Worm (Caenorhabditis elegans): ENCODE measurements around the gene C37E2.2.
A peak's percentile ranks its signal among the peaks of the same experiment; 100 is the strongest.
"Not testable (repeated sequence)": the region's sequence is repeated elsewhere in the genome, so short reads cannot be mapped to it uniquely, and the experiment has no call there.

The C37E2.2 gene

DNA sequence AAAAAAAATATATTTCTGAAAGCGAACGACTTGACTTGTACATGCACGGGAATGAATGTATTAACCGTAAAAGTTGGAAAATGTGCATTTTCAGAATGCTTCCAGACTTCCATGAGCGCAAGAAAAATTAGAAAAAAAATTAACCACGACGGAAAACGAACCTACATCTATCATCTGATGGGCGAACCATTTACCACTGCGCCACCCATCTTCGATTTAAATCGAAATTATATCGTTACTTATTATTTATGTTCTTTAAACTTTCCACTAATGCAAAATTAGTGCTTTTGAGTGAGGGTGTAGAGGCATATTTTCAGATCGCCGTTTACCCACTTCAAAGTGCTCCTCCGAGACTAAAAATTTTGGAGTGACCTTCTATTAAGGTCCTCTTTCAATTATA, 35.3 kb downstream of the C37E2.2 start:
- TF ChIP-seq lin-26 (GFP tag; IDR thresholded peaks at IDR 0.05), result peak; percentile 72
- peak; percentile 50; the same call in 1 of the 2 replicates for TF ChIP-seq D2030.7 (GFP tag; IDR thresholded peaks at IDR 0.05)
- peak; percentile 60 for TF ChIP-seq B0261.1 (tag; optimal IDR thresholded peaks at IDR 0.05)
- peak; percentile 52 for TF ChIP-seq die-1 (tag; optimal IDR thresholded peaks at IDR 0.05)
- not testable (repeated sequence) for TF ChIP-seq snpc-4 (GFP tag; optimal IDR thresholded peaks at IDR 0.05)
- peak in 1 of 4 experiments; percentile 33 for TF ChIP-seq snpc-4 (tag; optimal IDR thresholded peaks at IDR 0.05)
- peak; percentile 49 for TF ChIP-seq rpc-1 (optimal IDR thresholded peaks at IDR 0.05)
- TF ChIP-seq rpc-1 (tag; optimal IDR thresholded peaks at IDR 0.05), result peak; percentile 69
- peak; percentile 85 for TF ChIP-seq tbp1 (GFP tag; optimal IDR thresholded peaks at IDR 0.05)
- peak; percentile 29; the same call in 1 of the 2 replicates for TF ChIP-seq hmg-1.2 (GFP tag; IDR thresholded peaks at IDR 0.05)
- peak; percentile 12 for TF ChIP-seq him-1 (tag; optimal IDR thresholded peaks at IDR 0.05)

DNA sequence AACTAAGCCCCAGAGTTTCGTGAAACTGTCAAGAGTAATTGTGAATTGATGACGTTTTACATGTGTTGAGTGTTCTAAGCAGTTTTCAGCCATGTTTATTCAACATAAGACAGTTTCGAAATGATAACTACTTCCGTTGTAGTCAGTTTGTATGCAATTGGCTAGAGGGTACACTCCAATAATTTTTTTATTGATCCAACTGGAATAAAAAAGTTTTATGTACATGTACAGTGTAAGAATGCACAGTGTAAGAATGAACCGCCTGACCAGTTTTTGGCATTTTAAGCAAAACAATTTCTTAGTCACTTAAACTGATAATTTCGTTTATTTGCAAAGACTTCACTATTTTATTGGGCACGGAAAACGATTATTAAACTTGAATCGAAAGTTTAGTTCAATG, 37.5 kb downstream of the C37E2.2 start:
- no peak for TF ChIP-seq Y95B8A.8 (GFP tag; IDR thresholded peaks at IDR 0.05)
- peak; percentile 1 for TF ChIP-seq nhr-80 (tag; optimal IDR thresholded peaks at IDR 0.05)

DNA sequence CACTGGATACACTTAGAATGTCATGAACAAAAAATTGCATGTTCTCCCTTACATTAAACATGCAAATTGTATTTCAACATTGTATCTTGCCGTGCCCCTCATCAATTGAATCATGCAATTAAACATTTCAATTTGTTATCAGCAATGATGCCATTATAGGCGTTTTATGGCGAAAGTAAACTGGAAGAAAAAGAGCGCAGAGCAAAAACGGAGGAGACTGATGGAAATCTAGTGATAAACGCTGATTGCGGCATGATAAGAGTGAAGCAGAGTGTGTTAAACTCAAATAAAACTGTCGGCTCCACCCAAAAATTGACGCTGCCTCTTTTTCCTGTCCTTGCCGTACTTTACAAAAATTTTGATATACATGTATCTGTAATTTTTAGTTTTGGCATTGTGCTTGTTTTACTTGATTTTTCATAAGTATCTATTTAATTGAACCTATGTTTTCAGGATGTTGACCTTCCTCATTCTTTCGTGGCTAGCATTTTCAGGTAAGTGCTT, 38.7 kb downstream of the C37E2.2 start, which contains the start of gene K06G5.1:
Gene K06G5.1 (plus strand): TSS at position 454 of the 504 bp plus-strand sequence.
- TF ChIP-seq hmg-20 (GFP tag; IDR thresholded peaks at IDR 0.05) (no peak), Y56A3A.18 (GFP tag; IDR thresholded peaks at IDR 0.05) (no peak), gei-17 (GFP tag; optimal IDR thresholded peaks at IDR 0.05) (no peak), rcor-1 (GFP tag; IDR thresholded peaks at IDR 0.05) (no peak), dpff-1 (tag; optimal IDR thresholded peaks at IDR 0.05) (no peak), zfh-2 (GFP tag; conservative IDR thresholded peaks at IDR 0.05) (no peak), F33H1.4 (GFP tag; IDR thresholded peaks at IDR 0.05) (no peak), K11D2.4 (GFP tag; IDR thresholded peaks at IDR 0.05) (no peak), madf-8 (GFP tag; conservative IDR thresholded peaks at IDR 0.05) (no peak), die-1 (tag; optimal IDR thresholded peaks at IDR 0.05) (no peak), pbrm-1 (GFP tag; IDR thresholded peaks at IDR 0.05) (no peak), C06A6.2 (GFP tag; conservative IDR thresholded peaks at IDR 0.05) (no peak), akir-1 (GFP tag; optimal IDR thresholded peaks at IDR 0.05) (no peak), ceh-91 (GFP tag; IDR thresholded peaks at IDR 0.05) (no peak), dox-1 (GFP tag; IDR thresholded peaks at IDR 0.05) (no peak; the same call in 1 of the 2 replicates), ceh-40 (GFP tag; IDR thresholded peaks at IDR 0.05) (no peak), mxl-1 (tag; optimal IDR thresholded peaks at IDR 0.05) (no peak), lin-40 (tag; optimal IDR thresholded peaks at IDR 0.05) (no peak), D2030.7 (GFP tag; IDR thresholded peaks at IDR 0.05) (no peak), attf-6 (GFP tag; IDR thresholded peaks at IDR 0.05) (no peak), him-1 (tag; optimal IDR thresholded peaks at IDR 0.05) (no peak), hlh-12 (tag; optimal IDR thresholded peaks at IDR 0.05) (no peak), sea-2 (GFP tag; IDR thresholded peaks at IDR 0.05) (no peak), B0035.1 (tag; optimal IDR thresholded peaks at IDR 0.05) (no peak), nhr-27 (tag; optimal IDR thresholded peaks at IDR 0.05) (no peak), F23B12.7 (tag; optimal IDR thresholded peaks at IDR 0.05; ENCODE audit: insufficient read depth) (peak; percentile 12), ztf-28 (GFP tag; IDR thresholded peaks at IDR 0.05) (no peak), cebp-1 (GFP tag; IDR thresholded peaks at IDR 0.05) (no peak), cebp-1 (tag; optimal IDR thresholded peaks at IDR 0.05) (peak; percentile 64), bed-2 (GFP tag; IDR thresholded peaks at IDR 0.05) (no peak), ztf-25 (GFP tag; IDR thresholded peaks at IDR 0.05) (no peak), nfyb-1 (GFP tag; IDR thresholded peaks at IDR 0.05) (no peak), atf-7 (tag; optimal IDR thresholded peaks at IDR 0.05) (peak; percentile 40), pha-4 (tag; optimal IDR thresholded peaks at IDR 0.05) (peak; percentile 44), Y53G8AR.9 (GFP tag; conservative IDR thresholded peaks at IDR 0.05) (no peak), athp-1 (tag; optimal IDR thresholded peaks at IDR 0.05) (no peak), lsl-1 (GFP tag; optimal IDR thresholded peaks at IDR 0.05) (no peak)

Data from whole organism, young adult.